Worm (Caenorhabditis elegans): ENCODE data around the gene ran-2.

Gene ran-2

ce11 chrIII:7933235-7933634 lies at the start of gene ran-2:
Gene ran-2 (plus strand): TSS chrIII:7933535.
- TF ChIP-seq fkh-10 (GFP tag; optimal IDR thresholded peaks at IDR 0.05) (no peak), ceh-9 (tag; optimal IDR thresholded peaks at IDR 0.05) (no peak), sdc-2 (tag; optimal IDR thresholded peaks at IDR 0.05) (no peak), pax-1 (tag; optimal IDR thresholded peaks at IDR 0.05) (no peak), ceh-19 (GFP tag; optimal IDR thresholded peaks at IDR 0.05) (no peak), ceh-6 (GFP tag; optimal IDR thresholded peaks at IDR 0.05) (no peak), C08G9.2 (tag; optimal IDR thresholded peaks at IDR 0.05) (no peak), unc-55 (GFP tag; optimal IDR thresholded peaks at IDR 0.05) (no peak), pag-3 (tag; optimal IDR thresholded peaks at IDR 0.05; ENCODE audit: borderline replicate concordance) (no peak)

- TF ChIP-seq pag-3 (tag; optimal IDR thresholded peaks at IDR 0.05; ENCODE audit: borderline replicate concordance) = no peak
- TF ChIP-seq elt-2 (tag; optimal IDR thresholded peaks at IDR 0.05) = no peak
- no peak for TF ChIP-seq madf-2 (tag; optimal IDR thresholded peaks at IDR 0.05)
- no peak for TF ChIP-seq C38D4.7 (GFP tag; optimal IDR thresholded peaks at IDR 0.05)
- no peak for TF ChIP-seq T23F11.4 (GFP tag; optimal IDR thresholded peaks at IDR 0.05)
These were observed 48.5 kb upstream of the ran-2 start, which contains the start of gene ZK688.11 for ce11 chrIII:7884863-7885262. Gene ZK688.11 (minus strand): TSS chrIII:7884963.

ce11 chrIII:7889036-7889435 lies 44.3 kb upstream of the ran-2 start:
- no peak for TF ChIP-seq lin-11 (tag; optimal IDR thresholded peaks at IDR 0.05)
- no peak for TF ChIP-seq hlh-30 (tag; optimal IDR thresholded peaks at IDR 0.05; ENCODE audit: insufficient read depth)
- no peak for TF ChIP-seq ets-4 (tag; optimal IDR thresholded peaks at IDR 0.05)
- no peak for TF ChIP-seq fkh-10 (GFP tag; optimal IDR thresholded peaks at IDR 0.05)
- no peak for TF ChIP-seq lim-6 (tag; optimal IDR thresholded peaks at IDR 0.05)
- no peak for TF ChIP-seq ceh-19 (GFP tag; optimal IDR thresholded peaks at IDR 0.05)
- no peak for TF ChIP-seq hlh-13 (GFP tag; optimal IDR thresholded peaks at IDR 0.05)

- TF ChIP-seq ztf-16 (tag; optimal IDR thresholded peaks at IDR 0.05) (no peak), pqm-1 (tag; optimal IDR thresholded peaks at IDR 0.05) (no peak), ceh-19 (GFP tag; optimal IDR thresholded peaks at IDR 0.05) (no peak), ceh-30 (tag; optimal IDR thresholded peaks at IDR 0.05) (no peak), ttx-3 (tag; optimal IDR thresholded peaks at IDR 0.05) (no peak), madf-2 (tag; optimal IDR thresholded peaks at IDR 0.05) (no peak), npax-4 (tag; optimal IDR thresholded peaks at IDR 0.05) (no peak), pax-1 (tag; optimal IDR thresholded peaks at IDR 0.05) (no peak), elt-2 (tag; optimal IDR thresholded peaks at IDR 0.05) (peak; percentile 65), ets-4 (tag; optimal IDR thresholded peaks at IDR 0.05) (peak; percentile 21), syd-9 (tag; optimal IDR thresholded peaks at IDR 0.05) (peak; percentile 16), nhr-11 (tag; optimal IDR thresholded peaks at IDR 0.05) (no peak), hlh-8 (tag; optimal IDR thresholded peaks at IDR 0.05) (no peak), C38D4.7 (GFP tag; optimal IDR thresholded peaks at IDR 0.05) (no peak), fkh-10 (GFP tag; optimal IDR thresholded peaks at IDR 0.05) (no peak), unc-42 (tag; optimal IDR thresholded peaks at IDR 0.05) (no peak), sox-2 (GFP tag; IDR thresholded peaks at IDR 0.05) (no peak), pha-2 (tag; optimal IDR thresholded peaks at IDR 0.05) (no peak), ceh-2 (tag; optimal IDR thresholded peaks at IDR 0.05) (peak; percentile 31), pag-3 (tag; optimal IDR thresholded peaks at IDR 0.05; ENCODE audit: borderline replicate concordance) (no peak), hlh-30 (tag; optimal IDR thresholded peaks at IDR 0.05; ENCODE audit: insufficient read depth) (peak; percentile 61), lin-11 (tag; optimal IDR thresholded peaks at IDR 0.05) (no peak), ceh-45 (GFP tag; IDR thresholded peaks at IDR 0.05) (no peak), zip-5 (tag; optimal IDR thresholded peaks at IDR 0.05) (no peak), fkh-6 (tag; optimal IDR thresholded peaks at IDR 0.05) (no peak), lim-6 (tag; optimal IDR thresholded peaks at IDR 0.05) (no peak), unc-3 (GFP tag; conservative IDR thresholded peaks at IDR 0.05) (no peak), unc-3 (tag; optimal IDR thresholded peaks at IDR 0.05) (no peak), pha-4 (tag; optimal IDR thresholded peaks at IDR 0.05) (no peak), odd-2 (tag; optimal IDR thresholded peaks at IDR 0.05) (no peak), che-1 (tag; optimal IDR thresholded peaks at IDR 0.05) (no peak), ceh-18 (tag; optimal IDR thresholded peaks at IDR 0.05) (peak; percentile 79), C08G9.2 (tag; optimal IDR thresholded peaks at IDR 0.05) (no peak), ceh-24 (tag; optimal IDR thresholded peaks at IDR 0.05) (no peak), rnt-1 (tag; optimal IDR thresholded peaks at IDR 0.05) (peak; percentile 61), nfya-1 (tag; optimal IDR thresholded peaks at IDR 0.05) (peak; percentile 91), ceh-48 (tag; optimal IDR thresholded peaks at IDR 0.05) (no peak), hlh-13 (GFP tag; optimal IDR thresholded peaks at IDR 0.05) (no peak)
These were observed 41.6 kb upstream of the ran-2 start, which contains the start of the genes ZK688.5 and fahd-1 for ce11 chrIII:7891573-7892306. Gene ZK688.5 (minus strand): TSS chrIII:7891623. Gene fahd-1 (plus strand): TSS chrIII:7892256.
